Fruit fly (Drosophila melanogaster): ENCODE measurements around the gene CG2082.
A peak's percentile ranks its signal among the peaks of the same experiment; 100 is the strongest.

CG2082 gene

dm6 chr3R:5778731-5779593 is 1.9 kb downstream of the CG2082 start, which contains the start of gene jagn (continued):
- TF ChIP-seq kah (GFP tag; optimal IDR thresholded peaks at IDR 0.05): no peak
- no peak for TF ChIP-seq Taf1 (GFP tag; IDR thresholded peaks at IDR 0.05)
- peak; percentile 44 for TF ChIP-seq Chrac-16 (GFP tag; optimal IDR thresholded peaks at IDR 0.05)
- peak; percentile 94 for TF ChIP-seq CG12659 (GFP tag; optimal IDR thresholded peaks at IDR 0.05)
- no peak for TF ChIP-seq NC2α (GFP tag; optimal IDR thresholded peaks at IDR 0.05)
- peak; percentile 59 for TF ChIP-seq CG4328 (GFP tag; optimal IDR thresholded peaks at IDR 0.05)
- no peak for TF ChIP-seq schlank (tag; optimal IDR thresholded peaks at IDR 0.05)
- TF ChIP-seq pnt (GFP tag; optimal IDR thresholded peaks at IDR 0.05): no peak
- no peak for TF ChIP-seq dmrt99B (tag; optimal IDR thresholded peaks at IDR 0.05)
- peak; percentile 61 for TF ChIP-seq Blimp-1 (GFP tag; optimal IDR thresholded peaks at IDR 0.05)
- no peak for TF ChIP-seq CG4820 (GFP tag; optimal IDR thresholded peaks at IDR 0.05)
- 0 out of 2 replicates have a peak, but pooled peaks have one; percentile 18 for TF ChIP-seq Rx (GFP tag; IDR thresholded peaks at IDR 0.05)
- TF ChIP-seq sqz (GFP tag; optimal IDR thresholded peaks at IDR 0.05): no peak
- TF ChIP-seq Sox100B (GFP tag; optimal IDR thresholded peaks at IDR 0.05): no peak
- TF ChIP-seq twi (tag; optimal IDR thresholded peaks at IDR 0.05): peak; percentile 4
- TF ChIP-seq CG32767 (GFP tag; IDR thresholded peaks at IDR 0.05): no peak
- no peak for TF ChIP-seq CG2678 (tag; optimal IDR thresholded peaks at IDR 0.05)
- TF ChIP-seq CG15479 (GFP tag; optimal IDR thresholded peaks at IDR 0.05): peak; percentile 80
- TF ChIP-seq ap (GFP tag; IDR thresholded peaks at IDR 0.05): no peak
- TF ChIP-seq CG8359 (GFP tag; optimal IDR thresholded peaks at IDR 0.05; ENCODE audit: borderline replicate concordance): no peak
- peak; percentile 59 for TF ChIP-seq CG34376 (GFP tag; optimal IDR thresholded peaks at IDR 0.05)
- no peak for TF ChIP-seq ash1 (GFP tag; optimal IDR thresholded peaks at IDR 0.05)
- TF ChIP-seq pros (GFP tag; optimal IDR thresholded peaks at IDR 0.05): no peak
- peak; percentile 82 for TF ChIP-seq CoRest (tag; optimal IDR thresholded peaks at IDR 0.05)
- peak in 1 of 3 experiments; percentile 9 for TF ChIP-seq Stat92E (GFP tag; optimal IDR thresholded peaks at IDR 0.05)
- no peak for TF ChIP-seq B-H1 (GFP tag; IDR thresholded peaks at IDR 0.05)
- TF ChIP-seq HmgZ (tag; optimal IDR thresholded peaks at IDR 0.05): peak; percentile 46
- TF ChIP-seq sr (GFP tag; IDR thresholded peaks at IDR 0.05): no peak
- peak; percentile 72; the same call in 1 of the 2 replicates for TF ChIP-seq sob (GFP tag; IDR thresholded peaks at IDR 0.05)
- peak; percentile 55; the same call in 1 of the 2 replicates for TF ChIP-seq CG14014 (GFP tag; IDR thresholded peaks at IDR 0.05)
- peak; percentile 53; the same call in 1 of the 3 replicates for TF ChIP-seq Optix (GFP tag; IDR thresholded peaks at IDR 0.05)
- no peak for TF ChIP-seq nom (GFP tag; optimal IDR thresholded peaks at IDR 0.05)
- peak; percentile 98 for TF ChIP-seq Sry-δ (GFP tag; optimal IDR thresholded peaks at IDR 0.05)
- peak; percentile 88 for TF ChIP-seq CG11456 (GFP tag; IDR thresholded peaks at IDR 0.05)
- TF ChIP-seq D (optimal IDR thresholded peaks at IDR 0.05): no peak
- no peak for TF ChIP-seq D (GFP tag; optimal IDR thresholded peaks at IDR 0.05)
- TF ChIP-seq CG11723 (GFP tag; optimal IDR thresholded peaks at IDR 0.05): peak; percentile 54
- TF ChIP-seq chif (GFP tag; optimal IDR thresholded peaks at IDR 0.05): peak in 1 of 2 experiments; percentile 33
- peak; percentile 54 for TF ChIP-seq her (GFP tag; optimal IDR thresholded peaks at IDR 0.05)
- TF ChIP-seq tin (GFP tag; optimal IDR thresholded peaks at IDR 0.05): peak; percentile 58
- TF ChIP-seq ERR (GFP tag; optimal IDR thresholded peaks at IDR 0.05): peak; percentile 10
- peak; percentile 61 for TF ChIP-seq bcd (GFP tag; optimal IDR thresholded peaks at IDR 0.05)
- peak; percentile 97 for TF ChIP-seq Med (GFP tag)
- TF ChIP-seq CG10979 (tag; optimal IDR thresholded peaks at IDR 0.05): peak; percentile 31
- peak; percentile 62 for TF ChIP-seq CG17829 (tag; optimal IDR thresholded peaks at IDR 0.05)
- TF ChIP-seq mam (GFP tag; optimal IDR thresholded peaks at IDR 0.05): peak; percentile 79
- peak; percentile 77 for TF ChIP-seq kni (GFP tag; optimal IDR thresholded peaks at IDR 0.05)
- TF ChIP-seq NfI (GFP tag; optimal IDR thresholded peaks at IDR 0.05): peak; percentile 75
- TF ChIP-seq al (GFP tag; IDR thresholded peaks at IDR 0.05): peak; percentile 61

Data from whole organism, embryonic.